Worm (Caenorhabditis elegans): ENCODE results near the gene F43B10.1.

The F43B10.1 gene

ce11 chrX:16634708-16635107 is 27.9 kb downstream of the F43B10.1 start (continued):
- TF ChIP-seq zip-5 (tag; optimal IDR thresholded peaks at IDR 0.05) (peak; percentile 67), F13H6.1 (tag; optimal IDR thresholded peaks at IDR 0.05) (peak; percentile 90), pros-1 (tag; optimal IDR thresholded peaks at IDR 0.05) (peak; percentile 54), syd-9 (tag; optimal IDR thresholded peaks at IDR 0.05) (peak; percentile 83), pax-1 (tag; optimal IDR thresholded peaks at IDR 0.05) (no peak), rnt-1 (tag; optimal IDR thresholded peaks at IDR 0.05) (peak; percentile 91), hlh-30 (tag; optimal IDR thresholded peaks at IDR 0.05; ENCODE audit: insufficient read depth) (peak; percentile 48), nfya-1 (tag; optimal IDR thresholded peaks at IDR 0.05) (peak; percentile 82), fkh-10 (GFP tag; optimal IDR thresholded peaks at IDR 0.05) (no peak), ztf-16 (tag; optimal IDR thresholded peaks at IDR 0.05) (peak; percentile 91), ceh-22 (tag; optimal IDR thresholded peaks at IDR 0.05) (peak; percentile 68), unc-3 (GFP tag; conservative IDR thresholded peaks at IDR 0.05) (peak; percentile 85), unc-3 (tag; optimal IDR thresholded peaks at IDR 0.05) (peak; percentile 83), K02D7.2 (tag; optimal IDR thresholded peaks at IDR 0.05) (peak; percentile 93), ceh-2 (tag; optimal IDR thresholded peaks at IDR 0.05) (peak; percentile 87), ceh-45 (GFP tag; IDR thresholded peaks at IDR 0.05) (peak; percentile 87), lin-11 (tag; optimal IDR thresholded peaks at IDR 0.05) (peak; percentile 87), che-1 (tag; optimal IDR thresholded peaks at IDR 0.05) (peak; percentile 89), mec-3 (tag; optimal IDR thresholded peaks at IDR 0.05; ENCODE audit: borderline replicate concordance) (peak; percentile 4), elt-4 (tag; optimal IDR thresholded peaks at IDR 0.05) (no peak), pat-9 (tag; optimal IDR thresholded peaks at IDR 0.05) (peak; percentile 89), lim-6 (tag; optimal IDR thresholded peaks at IDR 0.05) (peak; percentile 83), elt-2 (tag; optimal IDR thresholded peaks at IDR 0.05) (peak; percentile 97), sox-2 (GFP tag; IDR thresholded peaks at IDR 0.05) (peak; percentile 89), eyg-1 (tag; optimal IDR thresholded peaks at IDR 0.05) (peak; percentile 94), pqm-1 (tag; optimal IDR thresholded peaks at IDR 0.05) (peak; percentile 68), nhr-232 (tag; optimal IDR thresholded peaks at IDR 0.05) (peak; percentile 88), hlh-13 (GFP tag; optimal IDR thresholded peaks at IDR 0.05) (peak; percentile 91), ceh-6 (GFP tag; optimal IDR thresholded peaks at IDR 0.05) (peak; percentile 90), ceh-14 (tag; optimal IDR thresholded peaks at IDR 0.05) (peak; percentile 91), hlh-6 (tag; optimal IDR thresholded peaks at IDR 0.05) (peak; percentile 94), gmeb-2 (tag; optimal IDR thresholded peaks at IDR 0.05) (peak; percentile 95), T23F11.4 (GFP tag; optimal IDR thresholded peaks at IDR 0.05) (peak; percentile 91), dve-1 (tag; optimal IDR thresholded peaks at IDR 0.05) (peak; percentile 92), hlh-8 (tag; optimal IDR thresholded peaks at IDR 0.05) (peak; percentile 81), ama-1 (optimal IDR thresholded peaks at IDR 0.05) (no peak)

ce11 chrX:16634103-16634502 is 28.5 kb downstream of the F43B10.1 start:
- TF ChIP-seq fax-1 (tag; optimal IDR thresholded peaks at IDR 0.05) (no peak), lim-6 (tag; optimal IDR thresholded peaks at IDR 0.05) (no peak), ceh-9 (tag; optimal IDR thresholded peaks at IDR 0.05) (no peak), unc-86 (tag; optimal IDR thresholded peaks at IDR 0.05) (no peak), ceh-14 (tag; optimal IDR thresholded peaks at IDR 0.05) (no peak), pag-3 (tag; optimal IDR thresholded peaks at IDR 0.05; ENCODE audit: borderline replicate concordance) (no peak), hlh-13 (GFP tag; optimal IDR thresholded peaks at IDR 0.05) (no peak), pqm-1 (tag; optimal IDR thresholded peaks at IDR 0.05) (no peak), Y22D7AL.16 (tag; optimal IDR thresholded peaks at IDR 0.05) (no peak)

- TF ChIP-seq dve-1 (tag; optimal IDR thresholded peaks at IDR 0.05) (no peak), hlh-15 (tag; optimal IDR thresholded peaks at IDR 0.05) (no peak), mec-3 (tag; optimal IDR thresholded peaks at IDR 0.05; ENCODE audit: borderline replicate concordance) (no peak), pha-2 (tag; optimal IDR thresholded peaks at IDR 0.05) (no peak), che-1 (tag; optimal IDR thresholded peaks at IDR 0.05) (no peak), K09A11.1 (tag; optimal IDR thresholded peaks at IDR 0.05; ENCODE audit: insufficient read depth) (no peak), ttx-3 (tag; optimal IDR thresholded peaks at IDR 0.05) (no peak), sox-2 (GFP tag; IDR thresholded peaks at IDR 0.05) (no peak), pag-3 (tag; optimal IDR thresholded peaks at IDR 0.05; ENCODE audit: borderline replicate concordance) (no peak), nhr-11 (tag; optimal IDR thresholded peaks at IDR 0.05) (no peak)
These were observed 29.6 kb downstream of the F43B10.1 start, which contains the start of gene C06G1.1 for ce11 chrX:16633052-16633451. C06G1.1 (plus strand) TSS chrX:16633352.

All from whole organism, late embryonic.